Worm (Caenorhabditis elegans) whole organism, young adult: ENCODE results near the gene E01G4.6.

ENCODE experiments used
- C17E4.6 ChIP-seq: fragments of 200-800 bp; sonication (Bioruptor generic); IDR thresholded peaks from 2 replicates; pipeline ENCODE4 v1.3.6; 2022; ENCODE audit warnings: missing genetic modification reagents, missing genetic modification characterization, missing compliant biosample characterization
- F22D6.2 ChIP-seq: sonication (generic microtip); optimal IDR thresholded peaks from 2 replicates; lab custom pipeline; 2016; ENCODE audit warnings: mild to moderate bottlenecking, missing genetic modification characterization, missing compliant biosample characterization
- Y56A3A.18 ChIP-seq: fragments of 200-800 bp; sonication (Bioruptor generic); IDR thresholded peaks from 2 replicates; pipeline ENCODE4 v1.3.6; 2022; ENCODE audit warnings: missing genetic modification reagents, missing genetic modification characterization, missing compliant biosample characterization
- bed-2 ChIP-seq: fragments of 200-800 bp; sonication (Bioruptor generic); IDR thresholded peaks from 2 replicates; pipeline ENCODE4 v1.3.6; 2022; ENCODE audit warnings: missing genetic modification reagents, missing genetic modification characterization, missing compliant biosample characterization
- ccch-3 ChIP-seq: fragments of 200-800 bp; sonication (Bioruptor generic); optimal IDR thresholded peaks from 2 replicates; lab custom pipeline; 2018; ENCODE audit warnings: mild to moderate bottlenecking, missing genetic modification characterization, missing compliant biosample characterization
- cebp-2 ChIP-seq: fragments of 200-800 bp; sonication (Bioruptor generic); IDR thresholded peaks from 2 replicates; pipeline ENCODE4 v1.3.6; 2022; ENCODE audit warnings: missing genetic modification characterization, missing compliant biosample characterization
- him-1 ChIP-seq: sonication (generic microtip); optimal IDR thresholded peaks from 2 replicates; lab custom pipeline; 2016; ENCODE audit warnings: missing genotype, missing genetic modification reagents, missing genetic modification characterization, missing compliant biosample characterization
- hmg-20 ChIP-seq: fragments of 200-800 bp; sonication (Bioruptor generic); IDR thresholded peaks from 2 replicates; pipeline ENCODE4 v1.3.6; 2022; ENCODE audit warnings: missing genetic modification reagents, missing genetic modification characterization, missing compliant biosample characterization
- nhr-120 ChIP-seq: fragments of 200-800 bp; sonication (Bioruptor generic); IDR thresholded peaks from 2 replicates; pipeline ENCODE4 v1.3.6; 2022; ENCODE audit warnings: missing genetic modification characterization, missing compliant biosample characterization
- pbrm-1 ChIP-seq: fragments of 200-800 bp; sonication (Bioruptor generic); IDR thresholded peaks from 2 replicates; pipeline ENCODE4 v1.3.6; 2022; ENCODE audit warnings: missing genetic modification reagents, missing genetic modification characterization, missing compliant biosample characterization
- sdz-38 ChIP-seq: sonication (generic microtip); optimal IDR thresholded peaks from 2 replicates; lab custom pipeline; 2016; ENCODE audit warnings: missing genotype, missing genetic modification characterization, missing compliant biosample characterization
- tbp1 ChIP-seq: fragments of 200-800 bp; sonication (Bioruptor generic); optimal IDR thresholded peaks from 2 replicates; lab custom pipeline; 2018; ENCODE audit warnings: mild to moderate bottlenecking, missing genetic modification characterization, missing compliant biosample characterization
- zfh-2 ChIP-seq: fragments of 200-800 bp; sonication (Bioruptor generic); conservative IDR thresholded peaks from 2 replicates; pipeline ENCODE4 v1.3.6; 2022; ENCODE audit warnings: missing genetic modification reagents, missing genetic modification characterization, missing compliant biosample characterization
- ztf-3 ChIP-seq: fragments of 200-800 bp; sonication (Bioruptor generic); optimal IDR thresholded peaks from 2 replicates; lab custom pipeline; 2018; ENCODE audit warnings: mild to moderate bottlenecking, missing genetic modification characterization, missing compliant biosample characterization

- TF ChIP-seq ztf-3 (GFP tag; lab: Kevin White, UChicago) = no peak
- TF ChIP-seq sdz-38 (tag; lab: Kevin White, UChicago) = no peak
- 0 out of 2 replicates have a peak, but pooled peaks have one; percentile 12 for TF ChIP-seq zfh-2 (GFP tag; lab: Robert Waterston, UW)
- no peak for TF ChIP-seq C17E4.6 (GFP tag; lab: Robert Waterston, UW)
- no peak for TF ChIP-seq F22D6.2 (tag; lab: Kevin White, UChicago)
- no peak for TF ChIP-seq Y56A3A.18 (GFP tag; lab: Robert Waterston, UW)
- TF ChIP-seq ccch-3 (GFP tag; lab: Kevin White, UChicago) = no peak
- TF ChIP-seq cebp-2 (GFP tag; lab: Robert Waterston, UW) = 0 out of 2 replicates have a peak, but pooled peaks have one; percentile 8
- peak; percentile 99 for TF ChIP-seq him-1 (tag; lab: Kevin White, UChicago)
- peak; percentile 94 for TF ChIP-seq pbrm-1 (GFP tag; lab: Robert Waterston, UW)
- no peak for TF ChIP-seq bed-2 (GFP tag; lab: Robert Waterston, UW)
- 0 out of 2 replicates have a peak, but pooled peaks have one; percentile 41 for TF ChIP-seq hmg-20 (GFP tag; lab: Robert Waterston, UW)
- no peak for TF ChIP-seq nhr-120 (GFP tag; lab: Robert Waterston, UW)
- peak; percentile 76 for TF ChIP-seq tbp1
These were observed 39.8 kb downstream of the E01G4.6 start for ce11 chrII:13521977-13522404.
